Fruit fly (Drosophila melanogaster) whole organism, embryonic: ENCODE measurements around the gene Pdi.
A peak's percentile ranks its signal among the peaks of the same experiment; 100 is the strongest.

ENCODE experiments used
- Asciz ChIP-seq: fragments of 200-800 bp; sonication (Bioruptor generic); optimal IDR thresholded peaks from 2 replicates; lab custom pipeline; 2017; ENCODE audit warnings: missing biosample characterization, mild to moderate bottlenecking, missing genetic modification characterization, missing genetic modification reagents
- BtbVII ChIP-seq: fragments of 200-800 bp; sonication (Bioruptor generic); optimal IDR thresholded peaks from 3 replicates; lab custom pipeline; 2017; ENCODE audit warnings: missing biosample characterization, mild to moderate bottlenecking, missing genetic modification characterization
- CG11504 ChIP-seq: fragments of 200-800 bp; sonication (Bioruptor generic); optimal IDR thresholded peaks from 3 replicates; lab custom pipeline; 2019; ENCODE audit warnings: missing biosample characterization, mild to moderate bottlenecking, missing genetic modification characterization, moderate library complexity
- CG11696 ChIP-seq: fragments of 200-800 bp; sonication (Bioruptor generic); IDR thresholded peaks from 2 replicates; pipeline ENCODE4 v1.3.6; 2022; ENCODE audit warnings: missing biosample characterization, missing genetic modification characterization
- CG12104 ChIP-seq: fragments of 200-800 bp; sonication (Bioruptor generic); optimal IDR thresholded peaks from 3 replicates; lab custom pipeline; 2016; ENCODE audit warnings: missing biosample characterization, missing genetic modification characterization
- CG13296 ChIP-seq: fragments of 200-800 bp; sonication (Bioruptor generic); optimal IDR thresholded peaks from 3 replicates; lab custom pipeline; 2018; ENCODE audit warnings: missing biosample characterization, mild to moderate bottlenecking, missing genetic modification characterization
- CG15011 ChIP-seq: fragments of 200-800 bp; sonication (Bioruptor generic); optimal IDR thresholded peaks from 3 replicates; lab custom pipeline; 2018; ENCODE audit warnings: missing biosample characterization, mild to moderate bottlenecking, missing genetic modification characterization
- CG17385 ChIP-seq: fragments of 200-800 bp; sonication (Bioruptor generic); optimal IDR thresholded peaks from 3 replicates; lab custom pipeline; 2018; ENCODE audit warnings: missing biosample characterization, mild to moderate bottlenecking, missing genetic modification characterization
- CG18011 ChIP-seq: fragments of 200-800 bp; sonication (Bioruptor generic); optimal IDR thresholded peaks from 2 replicates; lab custom pipeline; 2017; ENCODE audit warnings: missing biosample characterization, missing genetic modification characterization, mild to moderate bottlenecking, moderate library complexity, missing genotype
- CG2199 ChIP-seq: fragments of 200-800 bp; sonication (Bioruptor generic); IDR thresholded peaks from 3 replicates; pipeline ENCODE4 v1.3.6; 2022; ENCODE audit warnings: missing biosample characterization, missing genetic modification characterization
- CG2712 ChIP-seq: fragments of 200-800 bp; optimal IDR thresholded peaks from 3 replicates; lab custom pipeline; 2019; ENCODE audit warnings: missing biosample characterization, mild to moderate bottlenecking, missing genetic modification characterization, moderate library complexity
- CG32532 ChIP-seq: fragments of 200-800 bp; sonication (Bioruptor generic); IDR thresholded peaks from 2 replicates; pipeline ENCODE4 v1.3.6; 2022; ENCODE audit warnings: missing biosample characterization, missing genetic modification characterization
- CG33557 ChIP-seq: fragments of 200-800 bp; sonication (Bioruptor generic); optimal IDR thresholded peaks from 2 replicates; lab custom pipeline; 2019; ENCODE audit warnings: missing biosample characterization, mild to moderate bottlenecking, missing genetic modification characterization, moderate library complexity
- CG4282 ChIP-seq: fragments of 200-800 bp; sonication (Bioruptor generic); optimal IDR thresholded peaks from 2 replicates; lab custom pipeline; 2016; ENCODE audit warnings: missing biosample characterization, missing genetic modification characterization
- CG4328 ChIP-seq: fragments of 200-800 bp; sonication (Bioruptor generic); optimal IDR thresholded peaks from 3 replicates; lab custom pipeline; 2017; ENCODE audit warnings: missing biosample characterization, missing genetic modification reagents, missing genetic modification characterization
- CG4360 ChIP-seq: fragments of 200-800 bp; sonication (Bioruptor generic); IDR thresholded peaks from 2 replicates; pipeline ENCODE4 v1.3.6; 2022; ENCODE audit warnings: missing biosample characterization, missing genetic modification characterization
- CG5953 ChIP-seq: fragments of 200-800 bp; sonication (Bioruptor generic); IDR thresholded peaks from 2 replicates; pipeline ENCODE4 v1.3.6; 2022; ENCODE audit warnings: missing biosample characterization, missing genetic modification characterization
- CG6254 ChIP-seq: fragments of 200-800 bp; sonication (Bioruptor generic); optimal IDR thresholded peaks from 3 replicates; lab custom pipeline; 2017; ENCODE audit warnings: mild to moderate bottlenecking, missing biosample characterization, missing genetic modification reagents, missing genetic modification characterization
- CG6272 ChIP-seq: fragments of 200-800 bp; sonication (Bioruptor generic); IDR thresholded peaks from 2 replicates; pipeline ENCODE4 v1.3.6; 2022; ENCODE audit warnings: missing biosample characterization, missing genetic modification characterization
- CG6854 ChIP-seq: fragments of 200-800 bp; sonication (Bioruptor generic); optimal IDR thresholded peaks from 3 replicates; lab custom pipeline; 2017; ENCODE audit warnings: missing biosample characterization, mild to moderate bottlenecking, missing genetic modification characterization
- CG7556 ChIP-seq: fragments of 200-800 bp; sonication (Bioruptor generic); optimal IDR thresholded peaks from 2 replicates; lab custom pipeline; 2017; ENCODE audit warnings: missing biosample characterization, mild to moderate bottlenecking, missing genetic modification characterization
- D19A ChIP-seq: fragments of 200-800 bp; optimal IDR thresholded peaks from 3 replicates; lab custom pipeline; 2019; ENCODE audit warnings: missing biosample characterization, mild to moderate bottlenecking, missing genetic modification characterization, moderate library complexity
- D19B ChIP-seq: fragments of 200-800 bp; sonication (Bioruptor generic); optimal IDR thresholded peaks from 2 replicates; lab custom pipeline; 2017; ENCODE audit warnings: missing biosample characterization, mild to moderate bottlenecking, missing genetic modification characterization
- Dek ChIP-seq: fragments of 200-800 bp; sonication (Bioruptor generic); optimal IDR thresholded peaks from 3 replicates; lab custom pipeline; 2019; ENCODE audit warnings: missing biosample characterization, mild to moderate bottlenecking, missing genetic modification characterization, moderate library complexity
- Fer2 ChIP-seq: fragments of 200-800 bp; sonication (Bioruptor generic); optimal IDR thresholded peaks from 2 replicates; lab custom pipeline; 2018; ENCODE audit warnings: missing biosample characterization, mild to moderate bottlenecking, missing genetic modification characterization, moderate library complexity
- Fer3 ChIP-seq: fragments of 200-800 bp; sonication (Bioruptor generic); optimal IDR thresholded peaks from 2 replicates; lab custom pipeline; 2018; ENCODE audit warnings: missing biosample characterization, mild to moderate bottlenecking, missing genetic modification characterization, moderate library complexity
- HmgZ ChIP-seq: fragments of 200-800 bp; sonication (Bioruptor generic); optimal IDR thresholded peaks from 2 replicates; lab custom pipeline; 2018; ENCODE audit warnings: missing biosample characterization, mild to moderate bottlenecking, missing genetic modification characterization
- Nf-YC ChIP-seq: fragments of 200-800 bp; optimal IDR thresholded peaks from 3 replicates; lab custom pipeline; 2019; ENCODE audit warnings: missing biosample characterization, mild to moderate bottlenecking, missing genetic modification characterization, moderate library complexity
- Pdp1 ChIP-seq, 2 experiments: fragments of 200-800 bp; sonication (Bioruptor generic); optimal IDR thresholded peaks; 3 replicates each; lab custom pipeline; 2016; ENCODE audit warnings: missing biosample characterization in 2 of 2, missing genetic modification characterization in 2 of 2, mild to moderate bottlenecking in 1 of 2, moderate library complexity in 1 of 2
- ab ChIP-seq: fragments of 200-800 bp; sonication (Bioruptor generic); optimal IDR thresholded peaks from 2 replicates; lab custom pipeline; 2016; ENCODE audit warnings: missing biosample characterization, missing genetic modification characterization
- ac ChIP-seq: fragments of 200-800 bp; sonication (Bioruptor generic); optimal IDR thresholded peaks from 3 replicates; lab custom pipeline; 2017; ENCODE audit warnings: missing biosample characterization, mild to moderate bottlenecking, missing genetic modification characterization
- aop ChIP-seq: fragments of 200-800 bp; sonication (Bioruptor generic); IDR thresholded peaks from 2 replicates; pipeline ENCODE4 v1.3.6; 2022; ENCODE audit warnings: missing biosample characterization, missing genetic modification characterization
- cad ChIP-seq: fragments of >200 bp; optimal IDR thresholded peaks from 2 replicates; lab custom pipeline; 2017; ENCODE audit warnings: missing biosample characterization, missing genetic modification characterization
- chinmo ChIP-seq: fragments of 200-800 bp; sonication (Bioruptor generic); IDR thresholded peaks from 4 replicates; pipeline ENCODE4 v1.3.6; 2022; ENCODE audit warnings: missing biosample characterization, missing genetic modification characterization; ENCODE audit not compliant: partially characterized antibody
- cwo ChIP-seq: fragments of 200-800 bp; sonication (Bioruptor generic); optimal IDR thresholded peaks from 3 replicates; lab custom pipeline; 2017; ENCODE audit warnings: missing biosample characterization, missing genetic modification characterization, mild to moderate bottlenecking, moderate library complexity, missing genetic modification reagents
- ems ChIP-seq: fragments of 200-800 bp; sonication (Bioruptor generic); optimal IDR thresholded peaks from 3 replicates; lab custom pipeline; 2016; ENCODE audit warnings: missing biosample characterization, missing genetic modification characterization
- ham ChIP-seq: fragments of 200-800 bp; sonication (Bioruptor generic); IDR thresholded peaks from 2 replicates; pipeline ENCODE4 v1.3.6; 2022; ENCODE audit warnings: missing biosample characterization, missing genetic modification characterization
- hb ChIP-seq: fragments of 200-800 bp; sonication (Bioruptor generic); IDR thresholded peaks from 3 replicates; pipeline ENCODE4 v1.3.6; 2022; ENCODE audit warnings: missing biosample characterization, missing genetic modification characterization; ENCODE audit not compliant: partially characterized antibody
- lbe ChIP-seq: fragments of 200-800 bp; sonication (Bioruptor generic); optimal IDR thresholded peaks from 2 replicates; lab custom pipeline; 2016; ENCODE audit warnings: missing biosample characterization, mild to moderate bottlenecking, missing genetic modification characterization
- nerfin-1 ChIP-seq: fragments of 200-800 bp; sonication (Bioruptor generic); optimal IDR thresholded peaks from 3 replicates; lab custom pipeline; 2019; ENCODE audit warnings: missing biosample characterization, mild to moderate bottlenecking, missing genetic modification characterization, moderate library complexity
- pan ChIP-seq, 4 experiments: fragments of >200 bp in 3 of 4; fragments of 200-800 bp in 1 of 4; sonication (Bioruptor generic) in 1 of 4; optimal IDR thresholded peaks in 3 of 4; IDR thresholded peaks in 1 of 4; 2 replicates each; pipeline versions ENCODE4 v1.3.6 to Lab custom; 2017 to 2022; ENCODE audit warnings: missing biosample characterization in 2 of 4, missing genetic modification characterization in 2 of 4, mixed read lengths in 1 of 4
- pfk ChIP-seq: fragments of 200-800 bp; sonication (Bioruptor generic); optimal IDR thresholded peaks from 2 replicates; lab custom pipeline; 2018; ENCODE audit warnings: missing biosample characterization, mild to moderate bottlenecking, missing genetic modification characterization, moderate library complexity
- pum ChIP-seq: fragments of 200-800 bp; sonication (Bioruptor generic); optimal IDR thresholded peaks from 2 replicates; lab custom pipeline; 2016; ENCODE audit warnings: missing biosample characterization, missing genetic modification characterization
- sens ChIP-seq: fragments of 200-800 bp; sonication (Bioruptor generic); peaks from one replicate; lab custom pipeline; 2016; ENCODE audit warnings: missing biosample characterization, missing genetic modification characterization
- sug ChIP-seq: fragments of 200-800 bp; optimal IDR thresholded peaks from 2 replicates; lab custom pipeline; 2019; ENCODE audit warnings: missing biosample characterization, mild to moderate bottlenecking, missing genetic modification characterization, moderate library complexity
- trh ChIP-seq: fragments of 200-800 bp; sonication (Bioruptor generic); optimal IDR thresholded peaks from 2 replicates; lab custom pipeline; 2016; ENCODE audit warnings: missing biosample characterization, missing genetic modification characterization
- zen ChIP-seq: fragments of 200-800 bp; sonication (Bioruptor generic); optimal IDR thresholded peaks from 3 replicates; lab custom pipeline; 2018; ENCODE audit warnings: missing biosample characterization, mild to moderate bottlenecking, missing genetic modification characterization, moderate library complexity

Gene Pdi

dm6 chr3L:15094589-15095288 lies 47.9 kb downstream of the Pdi start, which contains the start of the genes sstn, Plp and GlyRS (continued):
- TF ChIP-seq Fer2 (tag; lab: Kevin White, UChicago) (no peak), CG33557 (GFP tag; lab: Kevin White, UChicago) (peak; percentile 58), CG18011 (GFP tag; lab: Kevin White, UChicago) (no peak), pfk (no peak), nerfin-1 (tag; lab: Kevin White, UChicago) (no peak), hb (no peak), CG6272 (no peak), ems (GFP tag; lab: Kevin White, UChicago) (no peak), trh (no peak), pum (no peak), CG12104 (peak; percentile 39), lbe (peak; percentile 2), CG15011 (GFP tag; lab: Kevin White, UChicago) (peak; percentile 10), Nf-YC (tag; lab: Kevin White, UChicago) (peak; percentile 59), BtbVII (no peak)

- peak; percentile 23 for TF ChIP-seq D19A
- TF ChIP-seq Fer3, result peak; percentile 5
- TF ChIP-seq CG6854 (GFP tag; lab: Kevin White, UChicago), result peak; percentile 15
- no peak for TF ChIP-seq ab
- TF ChIP-seq CG11696 (GFP tag; lab: Robert Waterston, UW), result peak; percentile 81
- TF ChIP-seq CG6254 (GFP tag; lab: Kevin White, UChicago), result no peak
- TF ChIP-seq cwo (GFP tag; lab: Kevin White, UChicago), result peak; percentile 3
- TF ChIP-seq HmgZ (tag; lab: Kevin White, UChicago), result peak; percentile 6
- TF ChIP-seq CG7556, result no peak
- no peak for TF ChIP-seq CG4282
- peak; percentile 24; the same call in 1 of the 2 replicates for TF ChIP-seq CG32532
- no peak for TF ChIP-seq ham
- TF ChIP-seq CG2712 (tag; lab: Kevin White, UChicago), result peak; percentile 19
- peak; percentile 10 for TF ChIP-seq CG13296
- TF ChIP-seq CG4328 (GFP tag; lab: Kevin White, UChicago), result no peak
- TF ChIP-seq CG4360 (GFP tag; lab: Robert Waterston, UW), result peak; percentile 80
- peak; percentile 6 for TF ChIP-seq sug (tag; lab: Kevin White, UChicago)
- TF ChIP-seq Asciz (GFP tag; lab: Kevin White, UChicago), result no peak
- TF ChIP-seq CG11504 (tag; lab: Kevin White, UChicago), result peak; percentile 23
- TF ChIP-seq sens, result peak; percentile 85
- TF ChIP-seq D19B, result no peak
- TF ChIP-seq zen, result no peak
- no peak for TF ChIP-seq ac (GFP tag; lab: Kevin White, UChicago)
- peak in 1 of 2 experiments; percentile 31 for TF ChIP-seq Pdp1 (GFP tag; optimal IDR thresholded peaks at IDR 0.05; lab: Kevin White, UChicago)
- TF ChIP-seq CG2199, result 0 out of 3 replicates have a peak, but pooled peaks have one; percentile 63
- TF ChIP-seq cad (GFP tag; lab: Kevin White, UChicago), result peak; percentile 13
- TF ChIP-seq CG17385 (GFP tag; lab: Kevin White, UChicago), result no peak
- no peak for TF ChIP-seq aop
- TF ChIP-seq Dek (tag; lab: Kevin White, UChicago), result peak; percentile 2
- no peak for TF ChIP-seq CG5953
- TF ChIP-seq chinmo, result 0 out of 4 replicates have a peak, but pooled peaks have one; percentile 52
- no peak for TF ChIP-seq pan (optimal IDR thresholded peaks at IDR 0.05; lab: Kevin White, UChicago)
- peak in 1 of 2 experiments; percentile 16 for TF ChIP-seq pan (GFP tag; optimal IDR thresholded peaks at IDR 0.05 in 1 of 2, IDR thresholded peaks at IDR 0.05 in 1 of 2)
Observed at dm6 chr3L:15093929-15094588, 48.6 kb downstream of the Pdi start.
